Fruit fly (Drosophila melanogaster) whole organism, embryonic: ENCODE measurements around the gene CG33721.

ENCODE experiments used
- Antp ChIP-seq: fragments of 200-800 bp; sonication (Bioruptor generic); optimal IDR thresholded peaks from 3 replicates; lab custom pipeline; 2016; ENCODE audit warnings: missing biosample characterization, missing genetic modification characterization
- B-H1 ChIP-seq: fragments of 200-800 bp; sonication (Bioruptor generic); IDR thresholded peaks from 3 replicates; pipeline ENCODE4 v1.3.6; 2022; ENCODE audit warnings: missing biosample characterization, missing genetic modification characterization
- CG10431 ChIP-seq: fragments of 200-800 bp; sonication (Bioruptor generic); optimal IDR thresholded peaks from 3 replicates; lab custom pipeline; 2018; ENCODE audit warnings: missing biosample characterization, mild to moderate bottlenecking, missing genetic modification characterization
- CG13894 ChIP-seq: fragments of 200-800 bp; sonication (Bioruptor generic); optimal IDR thresholded peaks from 3 replicates; lab custom pipeline; 2018; ENCODE audit warnings: missing biosample characterization, mild to moderate bottlenecking, missing genetic modification characterization, moderate library complexity
- CG14667 ChIP-seq: fragments of 200-800 bp; sonication (Bioruptor generic); IDR thresholded peaks from 2 replicates; pipeline ENCODE4 v1.3.6; 2022; ENCODE audit warnings: missing biosample characterization, missing genetic modification characterization
- CG15514 ChIP-seq: fragments of 200-800 bp; sonication (Bioruptor generic); optimal IDR thresholded peaks from 3 replicates; lab custom pipeline; 2017; ENCODE audit warnings: missing biosample characterization, missing genetic modification characterization, mild to moderate bottlenecking, moderate library complexity, missing genetic modification reagents
- CG2120 ChIP-seq: fragments of 200-800 bp; sonication (Bioruptor generic); optimal IDR thresholded peaks from 3 replicates; lab custom pipeline; 2016; ENCODE audit warnings: missing biosample characterization, missing genetic modification characterization
- CG30431 ChIP-seq: fragments of 200-800 bp; sonication (Bioruptor generic); optimal IDR thresholded peaks from 2 replicates; lab custom pipeline; 2017; ENCODE audit warnings: missing biosample characterization, missing genetic modification characterization
- CG31365 ChIP-seq: fragments of 200-800 bp; sonication (Bioruptor generic); optimal IDR thresholded peaks from 2 replicates; lab custom pipeline; 2018; ENCODE audit warnings: missing biosample characterization, mild to moderate bottlenecking, missing genetic modification characterization
- CG31388 ChIP-seq: fragments of 200-800 bp; sonication (Bioruptor generic); optimal IDR thresholded peaks from 2 replicates; lab custom pipeline; 2016; ENCODE audit warnings: missing biosample characterization, missing genetic modification characterization
- CG33557 ChIP-seq: fragments of 200-800 bp; sonication (Bioruptor generic); optimal IDR thresholded peaks from 2 replicates; lab custom pipeline; 2019; ENCODE audit warnings: missing biosample characterization, mild to moderate bottlenecking, missing genetic modification characterization, moderate library complexity
- CG34376 ChIP-seq: fragments of 200-800 bp; sonication (Bioruptor generic); optimal IDR thresholded peaks from 2 replicates; lab custom pipeline; 2018; ENCODE audit warnings: missing biosample characterization, mild to moderate bottlenecking, missing genetic modification characterization
- CG3847 ChIP-seq: fragments of 200-800 bp; sonication (Bioruptor generic); IDR thresholded peaks from 2 replicates; pipeline ENCODE4 v1.3.6; 2022; ENCODE audit warnings: missing biosample characterization, missing genetic modification characterization
- CG4707 ChIP-seq: fragments of 200-800 bp; sonication (Bioruptor generic); optimal IDR thresholded peaks from 2 replicates; lab custom pipeline; 2018; ENCODE audit warnings: missing biosample characterization, mild to moderate bottlenecking, missing genetic modification characterization, moderate library complexity
- CG6813 ChIP-seq: fragments of 200-800 bp; sonication (Bioruptor generic); optimal IDR thresholded peaks from 2 replicates; lab custom pipeline; 2017; ENCODE audit warnings: missing biosample characterization, missing genetic modification characterization, mild to moderate bottlenecking, moderate library complexity, missing genetic modification reagents
- CG7745 ChIP-seq: fragments of 200-800 bp; sonication (Bioruptor generic); optimal IDR thresholded peaks from 2 replicates; lab custom pipeline; 2018; ENCODE audit warnings: missing biosample characterization, mild to moderate bottlenecking, missing genetic modification characterization, moderate library complexity
- CG8290 ChIP-seq, 3 experiments: fragments of 200-800 bp; sonication (Bioruptor generic); optimal IDR thresholded peaks; 2 replicates each; lab custom pipeline; 2016 to 2019; ENCODE audit warnings: missing biosample characterization in 3 of 3, missing genetic modification characterization in 3 of 3, mild to moderate bottlenecking in 2 of 3, moderate library complexity in 1 of 3
- CG8944 ChIP-seq: fragments of 200-800 bp; sonication (Bioruptor generic); optimal IDR thresholded peaks from 3 replicates; lab custom pipeline; 2016; ENCODE audit warnings: missing biosample characterization, missing genetic modification characterization
- CG9437 ChIP-seq: fragments of 200-800 bp; sonication (Bioruptor generic); optimal IDR thresholded peaks from 2 replicates; lab custom pipeline; 2018; ENCODE audit warnings: missing biosample characterization, mild to moderate bottlenecking, missing genetic modification characterization
- CG9609 ChIP-seq: fragments of 200-800 bp; sonication (Bioruptor generic); optimal IDR thresholded peaks from 3 replicates; lab custom pipeline; 2016; ENCODE audit warnings: missing biosample characterization, missing genetic modification characterization
- CG9817 ChIP-seq: fragments of 200-800 bp; sonication (Bioruptor generic); optimal IDR thresholded peaks from 2 replicates; lab custom pipeline; 2018; ENCODE audit warnings: missing biosample characterization, mild to moderate bottlenecking, missing genetic modification characterization, moderate library complexity
- CHES-1-like ChIP-seq: fragments of 200-800 bp; sonication (Bioruptor generic); optimal IDR thresholded peaks from 2 replicates; lab custom pipeline; 2016; ENCODE audit warnings: missing biosample characterization, missing genetic modification characterization
- Camta ChIP-seq: fragments of 200-800 bp; sonication (Bioruptor generic); optimal IDR thresholded peaks from 2 replicates; lab custom pipeline; 2016; ENCODE audit warnings: missing biosample characterization, missing genetic modification characterization
- CoRest ChIP-seq: fragments of 200-800 bp; sonication (Bioruptor generic); optimal IDR thresholded peaks from 3 replicates; lab custom pipeline; 2018; ENCODE audit warnings: missing biosample characterization, mild to moderate bottlenecking, missing genetic modification characterization, moderate library complexity
- Doc3 ChIP-seq: fragments of 200-800 bp; sonication (Bioruptor generic); IDR thresholded peaks from 3 replicates; pipeline ENCODE4 v1.3.6; 2022; ENCODE audit warnings: missing biosample characterization, missing genetic modification characterization; ENCODE audit not compliant: partially characterized antibody
- Fer2 ChIP-seq: fragments of 200-800 bp; sonication (Bioruptor generic); optimal IDR thresholded peaks from 2 replicates; lab custom pipeline; 2018; ENCODE audit warnings: missing biosample characterization, mild to moderate bottlenecking, missing genetic modification characterization, moderate library complexity
- Gsc ChIP-seq: fragments of 200-800 bp; sonication (Bioruptor generic); IDR thresholded peaks from 2 replicates; pipeline ENCODE4 v1.3.6; 2022; ENCODE audit warnings: missing biosample characterization, missing genetic modification characterization
- Gug ChIP-seq: fragments of 200-800 bp; sonication (Bioruptor generic); IDR thresholded peaks from 4 replicates; pipeline ENCODE4 v1.3.6; 2022; ENCODE audit warnings: missing biosample characterization, missing genetic modification characterization
- H2.0 ChIP-seq: fragments of 200-800 bp; sonication (Bioruptor generic); IDR thresholded peaks from 2 replicates; pipeline ENCODE4 v1.3.6; 2022; ENCODE audit warnings: missing biosample characterization, missing genetic modification characterization
- HLH4C ChIP-seq: fragments of 200-800 bp; sonication (Bioruptor generic); IDR thresholded peaks from 3 replicates; pipeline ENCODE4 v1.3.6; 2022; ENCODE audit warnings: missing biosample characterization, missing genetic modification characterization; ENCODE audit not compliant: partially characterized antibody
- HmgZ ChIP-seq: fragments of 200-800 bp; sonication (Bioruptor generic); optimal IDR thresholded peaks from 2 replicates; lab custom pipeline; 2018; ENCODE audit warnings: missing biosample characterization, mild to moderate bottlenecking, missing genetic modification characterization
- Hr39 ChIP-seq: fragments of >200 bp; optimal IDR thresholded peaks from 2 replicates; lab custom pipeline; 2017
- Lhr ChIP-seq: fragments of 200-800 bp; sonication (Bioruptor generic); optimal IDR thresholded peaks from 3 replicates; lab custom pipeline; 2017; ENCODE audit warnings: mild to moderate bottlenecking, missing biosample characterization, missing genetic modification reagents, missing genetic modification characterization
- Ptx1 ChIP-seq: fragments of 200-800 bp; sonication (Bioruptor generic); IDR thresholded peaks from 2 replicates; pipeline ENCODE4 v1.3.6; 2022; ENCODE audit warnings: missing biosample characterization, missing genetic modification characterization
- Vsx1 ChIP-seq: fragments of 200-800 bp; sonication (Bioruptor generic); optimal IDR thresholded peaks from 2 replicates; lab custom pipeline; 2017; ENCODE audit warnings: missing biosample characterization, mild to moderate bottlenecking, missing genetic modification characterization, missing genetic modification reagents
- az2 ChIP-seq: fragments of 200-800 bp; sonication (Bioruptor generic); optimal IDR thresholded peaks from 3 replicates; lab custom pipeline; 2016; ENCODE audit warnings: missing biosample characterization, missing genetic modification characterization
- bigmax ChIP-seq: fragments of 200-800 bp; sonication (Bioruptor generic); optimal IDR thresholded peaks from 2 replicates; lab custom pipeline; 2018; ENCODE audit warnings: missing biosample characterization, mild to moderate bottlenecking, missing genetic modification characterization
- btn ChIP-seq: fragments of 200-800 bp; sonication (Bioruptor generic); optimal IDR thresholded peaks from 2 replicates; lab custom pipeline; 2016; ENCODE audit warnings: missing biosample characterization, missing genetic modification characterization
- cg ChIP-seq: fragments of 200-800 bp; sonication (Bioruptor generic); optimal IDR thresholded peaks from 3 replicates; lab custom pipeline; 2019; ENCODE audit warnings: missing biosample characterization, mild to moderate bottlenecking, missing genetic modification characterization, moderate library complexity
- grn ChIP-seq: fragments of 200-800 bp; sonication (Bioruptor generic); optimal IDR thresholded peaks from 3 replicates; lab custom pipeline; 2017; ENCODE audit warnings: missing biosample characterization, missing genetic modification characterization
- ham ChIP-seq: fragments of 200-800 bp; sonication (Bioruptor generic); IDR thresholded peaks from 2 replicates; pipeline ENCODE4 v1.3.6; 2022; ENCODE audit warnings: missing biosample characterization, missing genetic modification characterization
- her ChIP-seq: fragments of 200-800 bp; sonication (Bioruptor generic); optimal IDR thresholded peaks from 2 replicates; lab custom pipeline; 2016; ENCODE audit warnings: missing biosample characterization, missing genetic modification characterization
- maf-S ChIP-seq: fragments of 200-800 bp; sonication (Bioruptor generic); optimal IDR thresholded peaks from 2 replicates; lab custom pipeline; 2016; ENCODE audit warnings: missing biosample characterization, missing genetic modification characterization
- mam ChIP-seq: fragments of 200-800 bp; sonication (Bioruptor generic); optimal IDR thresholded peaks from 3 replicates; lab custom pipeline; 2016; ENCODE audit warnings: missing biosample characterization, missing genetic modification characterization
- nerfin-1 ChIP-seq: fragments of 200-800 bp; sonication (Bioruptor generic); optimal IDR thresholded peaks from 3 replicates; lab custom pipeline; 2019; ENCODE audit warnings: missing biosample characterization, mild to moderate bottlenecking, missing genetic modification characterization, moderate library complexity
- pfk ChIP-seq: fragments of 200-800 bp; sonication (Bioruptor generic); optimal IDR thresholded peaks from 2 replicates; lab custom pipeline; 2018; ENCODE audit warnings: missing biosample characterization, mild to moderate bottlenecking, missing genetic modification characterization, moderate library complexity
- sr ChIP-seq: fragments of 200-800 bp; sonication (Bioruptor generic); IDR thresholded peaks from 3 replicates; pipeline ENCODE4 v1.3.6; 2022; ENCODE audit warnings: missing biosample characterization, missing genetic modification characterization
- tin ChIP-seq: fragments of 200-800 bp; sonication (Bioruptor generic); optimal IDR thresholded peaks from 3 replicates; lab custom pipeline; 2016; ENCODE audit warnings: missing biosample characterization, missing genetic modification characterization
- trh ChIP-seq: fragments of 200-800 bp; sonication (Bioruptor generic); optimal IDR thresholded peaks from 2 replicates; lab custom pipeline; 2016; ENCODE audit warnings: missing biosample characterization, missing genetic modification characterization
- wdn ChIP-seq: fragments of 200-800 bp; sonication (Bioruptor generic); IDR thresholded peaks from 2 replicates; pipeline ENCODE4 v1.3.6; 2022; ENCODE audit warnings: missing biosample characterization, missing genetic modification characterization
- yki ChIP-seq: fragments of >200 bp; optimal IDR thresholded peaks from 3 replicates; lab custom pipeline; 2018

Gene CG33721

DNA sequence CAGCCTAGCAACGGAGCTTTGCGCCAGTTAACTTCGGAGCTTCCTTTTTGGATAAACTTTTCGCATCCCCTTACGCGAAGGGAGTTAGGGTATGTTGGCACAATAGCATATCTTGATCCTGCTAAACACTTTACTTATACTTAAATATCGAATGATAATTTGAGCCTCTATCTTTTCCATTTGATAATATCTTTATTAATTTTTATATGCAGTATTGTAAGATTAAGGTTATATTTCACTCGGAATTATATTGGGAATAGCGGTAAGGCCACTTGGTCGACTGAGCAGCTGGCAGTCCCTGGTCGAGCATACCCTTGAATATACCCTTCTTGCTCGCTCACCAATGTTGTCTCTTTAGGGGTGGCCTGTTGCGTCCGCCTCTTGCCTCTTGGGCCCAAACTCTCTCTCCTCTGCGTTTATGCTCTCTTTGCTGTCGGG is 37.9 kb downstream of the CG33721 start (continued):
- TF ChIP-seq pfk (GFP tag; lab: Kevin White, UChicago) (no peak), CG4707 (GFP tag; lab: Kevin White, UChicago) (no peak), az2 (GFP tag; lab: Kevin White, UChicago) (peak; percentile 52), CG8944 (GFP tag; lab: Kevin White, UChicago) (no peak), Ptx1 (GFP tag; lab: Robert Waterston, UW) (peak; percentile 82), B-H1 (GFP tag; lab: Robert Waterston, UW) (peak; percentile 42; the same call in 2 of the 3 replicates), CG2120 (peak; percentile 79), grn (GFP tag; lab: Kevin White, UChicago) (no peak), CG7745 (tag; lab: Kevin White, UChicago) (no peak), CoRest (peak; percentile 67), CG9437 (peak; percentile 60), Hr39 (lab: Kevin White, UChicago) (no peak), CG31365 (no peak), CG3847 (GFP tag; lab: Robert Waterston, UW) (peak; percentile 79), Lhr (GFP tag; lab: Kevin White, UChicago) (no peak), CG13894 (tag; lab: Kevin White, UChicago) (no peak), CG8290 (GFP tag; optimal IDR thresholded peaks at IDR 0.05; lab: Kevin White, UChicago) (no peak), CG8290 (tag; optimal IDR thresholded peaks at IDR 0.05; lab: Kevin White, UChicago) (no peak), CG30431 (GFP tag; lab: Kevin White, UChicago) (no peak), CG31388 (GFP tag; lab: Kevin White, UChicago) (no peak), Gug (GFP tag; lab: Robert Waterston, UW) (peak; percentile 80), CG15514 (peak; percentile 48), tin (GFP tag; lab: Kevin White, UChicago) (peak; percentile 46), Antp (peak; percentile 12), CG9609 (no peak), wdn (GFP tag; lab: Robert Waterston, UW) (peak; percentile 72), bigmax (GFP tag; lab: Kevin White, UChicago) (no peak), ham (GFP tag; lab: Robert Waterston, UW) (peak; percentile 37; the same call in 1 of the 2 replicates), btn (GFP tag; lab: Kevin White, UChicago) (no peak), CHES-1-like (no peak), mam (GFP tag; lab: Kevin White, UChicago) (peak; percentile 71), CG10431 (GFP tag; lab: Kevin White, UChicago) (no peak), Fer2 (peak; percentile 45), H2.0 (GFP tag; lab: Robert Waterston, UW) (peak; percentile 83), her (GFP tag; lab: Kevin White, UChicago) (no peak), Doc3 (GFP tag; lab: Robert Waterston, UW) (no peak), HLH4C (GFP tag; lab: Robert Waterston, UW) (no peak), Camta (GFP tag; lab: Kevin White, UChicago) (peak; percentile 61), trh (GFP tag; lab: Kevin White, UChicago) (peak; percentile 50), Vsx1 (no peak), CG14667 (GFP tag; lab: Robert Waterston, UW) (peak; percentile 42; the same call in 1 of the 2 replicates), CG9817 (peak; percentile 60), Gsc (GFP tag; lab: Robert Waterston, UW) (no peak), yki (lab: Kevin White, UChicago) (peak; percentile 4), CG34376 (GFP tag; lab: Kevin White, UChicago) (no peak), HmgZ (peak; percentile 37), CG33557 (no peak), CG6813 (GFP tag; lab: Kevin White, UChicago) (peak; percentile 6), cg (GFP tag; lab: Kevin White, UChicago) (no peak), maf-S (GFP tag; lab: Kevin White, UChicago) (no peak), nerfin-1 (tag; lab: Kevin White, UChicago) (no peak), sr (GFP tag; lab: Robert Waterston, UW) (no peak)
